Worm (Caenorhabditis elegans) whole organism, midembryonic: ENCODE data around the gene C17C3.1.
A peak's percentile ranks its signal among the peaks of the same experiment; 100 is the strongest.
"Not testable (repeated sequence)": the region's sequence is repeated elsewhere in the genome, so short reads cannot be mapped to it uniquely, and the experiment has no call there.

Source experiments
- T22C8.4 ChIP-seq: fragments of 200-800 bp; sonication (Bioruptor generic); IDR thresholded peaks from 2 replicates; pipeline ENCODE4 v1.3.6; 2022; ENCODE audit warnings: missing genetic modification characterization, missing compliant biosample characterization
- cog-1 ChIP-seq: sonication (generic microtip); optimal IDR thresholded peaks from 2 replicates; lab custom pipeline; 2016; ENCODE audit warnings: missing genetic modification characterization, missing compliant biosample characterization
- flt-1 ChIP-seq: fragments of 200-800 bp; sonication (Bioruptor generic); IDR thresholded peaks from 2 replicates; pipeline ENCODE4 v1.3.6; 2022; ENCODE audit warnings: missing genetic modification characterization, missing compliant biosample characterization
- klf-2 ChIP-seq: fragments of 200-800 bp; sonication (Bioruptor generic); conservative IDR thresholded peaks from 2 replicates; pipeline ENCODE4 v1.3.6; 2022; ENCODE audit warnings: missing genetic modification reagents, missing genetic modification characterization, missing compliant biosample characterization
- med-1 ChIP-seq: sonication (generic microtip); optimal IDR thresholded peaks from 2 replicates; lab custom pipeline; 2017; ENCODE audit warnings: missing genetic modification characterization, mild to moderate bottlenecking, missing compliant biosample characterization, antibody characterized with exemption, missing genetic modification reagents; ENCODE audit not compliant: insufficient read depth
- ref-1 ChIP-seq: fragments of 200-800 bp; sonication (Bioruptor generic); conservative IDR thresholded peaks from 2 replicates; pipeline ENCODE4 v1.3.6; 2022; ENCODE audit warnings: missing genetic modification reagents, missing genetic modification characterization, missing compliant biosample characterization
- tab-1 ChIP-seq: fragments of 200-800 bp; sonication (Bioruptor generic); IDR thresholded peaks from 2 replicates; pipeline ENCODE4 v1.3.6; 2022; ENCODE audit warnings: missing genetic modification characterization, missing compliant biosample characterization
- ztf-23 ChIP-seq: fragments of 200-800 bp; sonication (Bioruptor generic); IDR thresholded peaks from 2 replicates; pipeline ENCODE4 v1.3.6; 2022; ENCODE audit warnings: missing genetic modification reagents, missing genetic modification characterization, missing compliant biosample characterization
- ztf-29 ChIP-seq: fragments of 200-800 bp; sonication (Bioruptor generic); IDR thresholded peaks from 2 replicates; pipeline ENCODE4 v1.3.6; 2022; ENCODE audit warnings: missing genetic modification reagents, missing genetic modification characterization, missing compliant biosample characterization

Gene C17C3.1

ce11 chrII:5537524-5537923 is 32.8 kb upstream of the C17C3.1 start, which contains the start of gene C17C3.11:
Gene C17C3.11 (plus strand): TSS chrII:5537824.
- no peak for TF ChIP-seq med-1

- not testable (repeated sequence) for TF ChIP-seq ref-1, ztf-29, tab-1 (GFP tag; lab: Robert Waterston, UW)
Observed at ce11 chrII:5540113-5540512, 30.3 kb upstream of the C17C3.1 start, which contains the start of gene hlh-27. Gene hlh-27 (minus strand): TSS chrII:5540213.

DNA sequence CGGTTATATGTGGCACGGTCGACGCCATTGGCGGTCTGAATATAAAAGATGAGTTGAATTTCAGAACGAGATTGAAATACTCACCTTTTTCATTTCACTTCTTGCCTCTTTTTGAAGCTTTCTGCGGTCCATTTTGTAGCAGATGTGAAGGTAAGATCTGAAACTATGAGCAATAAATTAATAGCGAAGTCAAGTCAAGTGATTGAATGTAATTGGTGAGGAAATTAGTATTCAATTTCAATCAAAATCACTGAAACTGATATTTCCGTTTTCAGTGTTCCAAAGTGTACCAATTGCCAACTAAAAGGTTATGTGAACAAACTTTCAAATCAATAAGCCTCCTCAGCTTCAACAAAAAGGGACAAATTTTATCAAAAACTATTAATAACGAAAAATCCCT is 28.7 kb upstream of the C17C3.1 start, which contains the start of gene C17C3.24:
C17C3.24 (minus strand) TSS at position 101 of the 400 bp plus-strand sequence.
- TF ChIP-seq tab-1 (GFP tag; lab: Robert Waterston, UW): no peak

ce11 chrII:5543476-5544144 is 26.8 kb upstream of the C17C3.1 start:
- TF ChIP-seq ref-1 (GFP tag; lab: Robert Waterston, UW): peak; percentile 53; the same call in 1 of the 2 replicates
- peak; percentile 93 for TF ChIP-seq flt-1 (GFP tag; lab: Robert Waterston, UW)
- peak; percentile 95 for TF ChIP-seq cog-1 (tag; lab: Kevin White, UChicago)
- TF ChIP-seq tab-1 (GFP tag; lab: Robert Waterston, UW): peak; percentile 82
- peak; percentile 64 for TF ChIP-seq T22C8.4 (GFP tag; lab: Robert Waterston, UW)
- TF ChIP-seq ztf-29 (GFP tag; lab: Robert Waterston, UW): 0 out of 2 replicates have a peak, but pooled peaks have one; percentile 40
- TF ChIP-seq med-1: peak; percentile 60
- TF ChIP-seq klf-2 (GFP tag; lab: Robert Waterston, UW): no peak; the same call in none of the 2 replicates
- TF ChIP-seq ztf-23 (GFP tag; lab: Robert Waterston, UW): peak; percentile 84

DNA sequence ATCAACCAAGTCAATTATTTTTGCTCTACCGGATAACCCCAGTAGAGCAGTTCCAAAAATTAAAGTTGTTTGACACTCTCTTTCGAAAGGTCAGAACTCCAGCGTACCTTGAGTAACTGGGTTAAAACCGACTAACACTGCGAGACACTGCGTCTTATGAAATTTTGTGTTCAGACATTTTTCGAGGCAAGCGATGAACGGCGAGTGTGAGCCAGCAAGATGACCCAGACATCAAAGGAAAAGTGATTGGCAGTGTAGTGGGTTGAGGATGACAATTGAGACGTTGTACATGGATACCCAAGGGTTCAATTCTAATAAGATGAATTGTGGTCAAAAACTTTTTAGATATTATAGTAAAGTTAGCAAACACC is 26.2 kb upstream of the C17C3.1 start:
- TF ChIP-seq ref-1 (GFP tag; lab: Robert Waterston, UW) (no peak), tab-1 (GFP tag; lab: Robert Waterston, UW) (no peak), med-1 (no peak), klf-2 (GFP tag; lab: Robert Waterston, UW) (no peak), flt-1 (GFP tag; lab: Robert Waterston, UW) (no peak), cog-1 (tag; lab: Kevin White, UChicago) (no peak), ztf-23 (GFP tag; lab: Robert Waterston, UW) (no peak), T22C8.4 (GFP tag; lab: Robert Waterston, UW) (no peak), ztf-29 (GFP tag; lab: Robert Waterston, UW) (no peak)

- TF ChIP-seq ref-1 (GFP tag; lab: Robert Waterston, UW) (no peak), med-1 (no peak), flt-1 (GFP tag; lab: Robert Waterston, UW) (no peak), ztf-29 (GFP tag; lab: Robert Waterston, UW) (no peak), ztf-23 (GFP tag; lab: Robert Waterston, UW) (no peak), klf-2 (GFP tag; lab: Robert Waterston, UW) (no peak)
Observed at ce11 chrII:5544764-5545163, 25.6 kb upstream of the C17C3.1 start, which contains the start of gene ins-13. Gene ins-13 (minus strand): TSS chrII:5544864.

- TF ChIP-seq klf-2 (GFP tag; lab: Robert Waterston, UW) (no peak), flt-1 (GFP tag; lab: Robert Waterston, UW) (no peak), tab-1 (GFP tag; lab: Robert Waterston, UW) (no peak), T22C8.4 (GFP tag; lab: Robert Waterston, UW) (no peak), ref-1 (GFP tag; lab: Robert Waterston, UW) (no peak), cog-1 (tag; lab: Kevin White, UChicago) (no peak), ztf-29 (GFP tag; lab: Robert Waterston, UW) (no peak), med-1 (no peak), ztf-23 (GFP tag; lab: Robert Waterston, UW) (no peak)
Observed at ce11 chrII:5547442-5547894, 22.9 kb upstream of the C17C3.1 start, which contains the start of gene acdh-2. Gene acdh-2 (minus strand): TSS chrII:5547492.

ce11 chrII:5549746-5550145 is 20.6 kb upstream of the C17C3.1 start, which contains the start of gene C17C3.6:
Gene C17C3.6 (plus strand): TSS chrII:5550046.
- TF ChIP-seq ref-1 (GFP tag; lab: Robert Waterston, UW) (no peak), med-1 (no peak), ztf-23 (GFP tag; lab: Robert Waterston, UW) (no peak), flt-1 (GFP tag; lab: Robert Waterston, UW) (no peak), klf-2 (GFP tag; lab: Robert Waterston, UW) (no peak), cog-1 (tag; lab: Kevin White, UChicago) (no peak), ztf-29 (GFP tag; lab: Robert Waterston, UW) (no peak), tab-1 (GFP tag; lab: Robert Waterston, UW) (no peak), T22C8.4 (GFP tag; lab: Robert Waterston, UW) (no peak)

ce11 chrII:5551517-5551916 is 18.9 kb upstream of the C17C3.1 start, which contains the start of gene C17C3.5:
Gene C17C3.5 (plus strand): TSS chrII:5551817.
- TF ChIP-seq flt-1 (GFP tag; lab: Robert Waterston, UW): no peak

ce11 chrII:5553531-5553930 is 16.8 kb upstream of the C17C3.1 start:
- TF ChIP-seq flt-1 (GFP tag; lab: Robert Waterston, UW) (no peak), ref-1 (GFP tag; lab: Robert Waterston, UW) (no peak), T22C8.4 (GFP tag; lab: Robert Waterston, UW) (no peak), cog-1 (tag; lab: Kevin White, UChicago) (no peak), tab-1 (GFP tag; lab: Robert Waterston, UW) (no peak), ztf-29 (GFP tag; lab: Robert Waterston, UW) (no peak), med-1 (no peak), klf-2 (GFP tag; lab: Robert Waterston, UW) (no peak), ztf-23 (GFP tag; lab: Robert Waterston, UW) (no peak)
